Fruit fly (Drosophila melanogaster): ENCODE measurements around the gene Tep3.

- TF ChIP-seq CG6683 (GFP tag; optimal IDR thresholded peaks at IDR 0.05), result no peak
- peak; percentile 24; the same call in 1 of the 2 replicates for TF ChIP-seq Dref (GFP tag; IDR thresholded peaks at IDR 0.05)
- no peak for TF ChIP-seq Side (GFP tag; optimal IDR thresholded peaks at IDR 0.05)
- no peak for TF ChIP-seq Lpt (GFP tag; optimal IDR thresholded peaks at IDR 0.05)
- no peak for TF ChIP-seq klu (GFP tag; IDR thresholded peaks at IDR 0.05)
Measured at dm6 chr2L:7744208-7744607, 41.6 kb downstream of the Tep3 start.

Measured in whole organism, embryonic.